Fruit fly (Drosophila melanogaster) whole organism, embryonic: ENCODE data around the gene CG33111.

ENCODE experiments used
- Antp ChIP-seq: fragments of 200-800 bp; sonication (Bioruptor generic); optimal IDR thresholded peaks from 3 replicates; lab custom pipeline; 2016; ENCODE audit warnings: missing biosample characterization, missing genetic modification characterization
- Atf3 ChIP-seq: fragments of 200-800 bp; sonication (Bioruptor generic); optimal IDR thresholded peaks from 3 replicates; lab custom pipeline; 2016; ENCODE audit warnings: missing biosample characterization, missing genetic modification characterization
- Awh ChIP-seq: fragments of 200-800 bp; sonication (Bioruptor generic); IDR thresholded peaks from 2 replicates; pipeline ENCODE4, ENCODE4 v1.3.6; 2022; ENCODE audit warnings: missing biosample characterization, missing genetic modification characterization
- CG10147 ChIP-seq: fragments of 200-800 bp; sonication (Bioruptor generic); optimal IDR thresholded peaks from 2 replicates; lab custom pipeline; 2019; ENCODE audit warnings: missing biosample characterization, mild to moderate bottlenecking, missing genetic modification characterization, moderate library complexity
- CG1024 ChIP-seq: fragments of 200-800 bp; sonication (Bioruptor generic); IDR thresholded peaks from 2 replicates; pipeline ENCODE4 v1.3.6; 2022; ENCODE audit warnings: missing biosample characterization, missing genetic modification characterization
- CG11247 ChIP-seq: fragments of 200-800 bp; sonication (Bioruptor generic); IDR thresholded peaks from 2 replicates; pipeline ENCODE4 v1.3.6; 2022; ENCODE audit warnings: missing biosample characterization, missing genetic modification characterization
- CG15269 ChIP-seq: fragments of 200-800 bp; sonication (Bioruptor generic); optimal IDR thresholded peaks from 2 replicates; lab custom pipeline; 2018; ENCODE audit warnings: missing biosample characterization, mild to moderate bottlenecking, missing genetic modification characterization, moderate library complexity
- CG1602 ChIP-seq: fragments of 200-800 bp; sonication (Bioruptor generic); optimal IDR thresholded peaks from 3 replicates; lab custom pipeline; 2016; ENCODE audit warnings: missing biosample characterization, missing genetic modification characterization
- CG17829 ChIP-seq: fragments of 200-800 bp; optimal IDR thresholded peaks from 2 replicates; lab custom pipeline; 2019; ENCODE audit warnings: missing biosample characterization, mild to moderate bottlenecking, missing genetic modification characterization, moderate library complexity
- CG30403 ChIP-seq: fragments of 200-800 bp; sonication (Bioruptor generic); optimal IDR thresholded peaks from 3 replicates; lab custom pipeline; 2016; ENCODE audit warnings: missing biosample characterization, missing genetic modification characterization
- CG31365 ChIP-seq: fragments of 200-800 bp; sonication (Bioruptor generic); optimal IDR thresholded peaks from 2 replicates; lab custom pipeline; 2018; ENCODE audit warnings: missing biosample characterization, mild to moderate bottlenecking, missing genetic modification characterization
- CG3726 ChIP-seq: fragments of 200-800 bp; sonication (Bioruptor generic); IDR thresholded peaks from 3 replicates; pipeline ENCODE4, ENCODE4 v1.3.6; 2022; ENCODE audit warnings: missing biosample characterization, missing genetic modification characterization
- CG4404 ChIP-seq: fragments of 200-800 bp; sonication (Bioruptor generic); IDR thresholded peaks from 2 replicates; pipeline ENCODE4 v1.3.6; 2022; ENCODE audit warnings: missing biosample characterization, missing genetic modification characterization
- CG4854 ChIP-seq: fragments of 200-800 bp; sonication (Bioruptor generic); optimal IDR thresholded peaks from 2 replicates; lab custom pipeline; 2016; ENCODE audit warnings: missing biosample characterization, missing genetic modification characterization, inconsistent platforms
- CG7839 ChIP-seq: fragments of 200-800 bp; sonication (Bioruptor generic); optimal IDR thresholded peaks from 3 replicates; lab custom pipeline; 2018; ENCODE audit warnings: missing biosample characterization, mild to moderate bottlenecking, missing genetic modification characterization, moderate library complexity
- CG7963 ChIP-seq: fragments of 200-800 bp; sonication (Bioruptor generic); IDR thresholded peaks from 3 replicates; pipeline ENCODE4 v1.3.6; 2022; ENCODE audit warnings: missing biosample characterization, missing genetic modification characterization; ENCODE audit not compliant: partially characterized antibody
- CTCF ChIP-seq: fragments of 200-800 bp; sonication (Bioruptor generic); optimal IDR thresholded peaks from 2 replicates; lab custom pipeline; 2017; ENCODE audit warnings: missing biosample characterization, mild to moderate bottlenecking, missing genetic modification characterization, moderate library complexity
- Ets97D ChIP-seq: fragments of 200-800 bp; sonication (Bioruptor generic); optimal IDR thresholded peaks from 3 replicates; lab custom pipeline; 2016; ENCODE audit warnings: missing biosample characterization, missing genetic modification characterization
- Fer2 ChIP-seq: fragments of 200-800 bp; sonication (Bioruptor generic); optimal IDR thresholded peaks from 2 replicates; lab custom pipeline; 2018; ENCODE audit warnings: missing biosample characterization, mild to moderate bottlenecking, missing genetic modification characterization, moderate library complexity
- HmgD ChIP-seq: fragments of 200-800 bp; sonication (Bioruptor generic); optimal IDR thresholded peaks from 3 replicates; lab custom pipeline; 2016; ENCODE audit warnings: missing biosample characterization, missing genetic modification characterization
- Hr3 ChIP-seq: fragments of 200-800 bp; sonication (Bioruptor generic); optimal IDR thresholded peaks from 3 replicates; lab custom pipeline; 2016; ENCODE audit warnings: missing biosample characterization, missing genetic modification characterization
- Hr51 ChIP-seq, 2 experiments: fragments of 200-800 bp; sonication (Bioruptor generic); optimal IDR thresholded peaks; 2 replicates in 1 of 2; 3 replicates in 1 of 2; lab custom pipeline; 2016 to 2018; ENCODE audit warnings: missing biosample characterization in 2 of 2, missing genetic modification characterization in 2 of 2, mild to moderate bottlenecking in 1 of 2, moderate library complexity in 1 of 2
- MESR4 ChIP-seq: fragments of 200-800 bp; sonication (Bioruptor generic); optimal IDR thresholded peaks from 2 replicates; lab custom pipeline; 2018; ENCODE audit warnings: missing biosample characterization, mild to moderate bottlenecking, missing genetic modification characterization, moderate library complexity
- NK7.1 ChIP-seq: fragments of 200-800 bp; sonication (Bioruptor generic); optimal IDR thresholded peaks from 3 replicates; lab custom pipeline; 2016; ENCODE audit warnings: missing biosample characterization, missing genetic modification characterization
- Rfx ChIP-seq: fragments of 200-800 bp; sonication (Bioruptor generic); IDR thresholded peaks from 2 replicates; pipeline ENCODE4 v1.3.6; 2022; ENCODE audit warnings: missing biosample characterization, missing genetic modification characterization
- Sry-β ChIP-seq: fragments of 200-800 bp; sonication (Bioruptor generic); optimal IDR thresholded peaks from 2 replicates; lab custom pipeline; 2018; ENCODE audit warnings: missing biosample characterization, mild to moderate bottlenecking, missing genetic modification characterization, moderate library complexity
- Sry-δ ChIP-seq: fragments of 200-800 bp; sonication (Bioruptor generic); optimal IDR thresholded peaks from 2 replicates; lab custom pipeline; 2016; ENCODE audit warnings: missing biosample characterization, missing genetic modification characterization
- ara ChIP-seq: fragments of 200-800 bp; sonication (Bioruptor generic); IDR thresholded peaks from 2 replicates; pipeline ENCODE4 v1.3.6; 2022; ENCODE audit warnings: missing biosample characterization, missing genetic modification characterization
- az2 ChIP-seq: fragments of 200-800 bp; sonication (Bioruptor generic); optimal IDR thresholded peaks from 3 replicates; lab custom pipeline; 2016; ENCODE audit warnings: missing biosample characterization, missing genetic modification characterization
- danr ChIP-seq: fragments of 200-800 bp; sonication (Bioruptor generic); IDR thresholded peaks from 2 replicates; pipeline ENCODE4 v1.3.6; 2022; ENCODE audit warnings: missing biosample characterization, missing genetic modification characterization
- en ChIP-seq: fragments of 200-800 bp; sonication (Bioruptor generic); optimal IDR thresholded peaks from 2 replicates; lab custom pipeline; 2016; ENCODE audit warnings: missing biosample characterization, missing genetic modification characterization
- gce ChIP-seq: fragments of 200-800 bp; sonication (Bioruptor generic); IDR thresholded peaks from 3 replicates; pipeline ENCODE4 v1.3.6; 2022; ENCODE audit warnings: missing biosample characterization, missing genetic modification characterization
- gem ChIP-seq: fragments of 200-800 bp; sonication (Bioruptor generic); optimal IDR thresholded peaks from 2 replicates; lab custom pipeline; 2019; ENCODE audit warnings: missing biosample characterization, mild to moderate bottlenecking, missing genetic modification characterization, moderate library complexity
- gfzf ChIP-seq: fragments of 200-800 bp; sonication (Bioruptor generic); optimal IDR thresholded peaks from 2 replicates; lab custom pipeline; 2016; ENCODE audit warnings: missing biosample characterization, mild to moderate bottlenecking, missing genetic modification characterization, moderate library complexity
- grau ChIP-seq: fragments of 200-800 bp; optimal IDR thresholded peaks from 3 replicates; lab custom pipeline; 2019; ENCODE audit warnings: missing biosample characterization, mild to moderate bottlenecking, missing genetic modification characterization, moderate library complexity
- gt ChIP-seq: fragments of 200-800 bp; sonication (Bioruptor generic); IDR thresholded peaks from 2 replicates; pipeline ENCODE4 v1.3.6; 2022; ENCODE audit warnings: missing biosample characterization, missing genetic modification characterization
- hkb ChIP-seq, 2 experiments: fragments of 200-800 bp in 1 of 2; fragments of >200 bp in 1 of 2; sonication (Bioruptor generic) in 1 of 2; IDR thresholded peaks in 1 of 2; optimal IDR thresholded peaks in 1 of 2; 2 replicates each; pipeline versions ENCODE4 v1.3.6 to Lab custom; 2017 to 2022; ENCODE audit warnings: missing biosample characterization in 1 of 2, missing genetic modification characterization in 1 of 2
- kay ChIP-seq: fragments of 200-800 bp; sonication (Bioruptor generic); optimal IDR thresholded peaks from 2 replicates; lab custom pipeline; 2016; ENCODE audit warnings: missing biosample characterization, missing genetic modification characterization
- kni ChIP-seq: fragments of 200-800 bp; sonication (Bioruptor generic); optimal IDR thresholded peaks from 3 replicates; lab custom pipeline; 2017; ENCODE audit warnings: mild to moderate bottlenecking, missing biosample characterization, missing genetic modification reagents, missing genetic modification characterization
- lilli ChIP-seq: fragments of 200-800 bp; sonication (Bioruptor generic); optimal IDR thresholded peaks from 3 replicates; lab custom pipeline; 2016; ENCODE audit warnings: missing biosample characterization, missing genetic modification characterization
- lov ChIP-seq, 2 experiments: fragments of 200-800 bp in 1 of 2; fragments of >200 bp in 1 of 2; sonication (Bioruptor generic) in 1 of 2; IDR thresholded peaks in 1 of 2; optimal IDR thresholded peaks in 1 of 2; 2 replicates in 1 of 2; 3 replicates in 1 of 2; pipeline versions ENCODE4 v1.3.6 to Lab custom; 2017 to 2022; ENCODE audit warnings: missing biosample characterization in 1 of 2, missing genetic modification characterization in 1 of 2
- mirr ChIP-seq: fragments of 200-800 bp; sonication (Bioruptor generic); optimal IDR thresholded peaks from 3 replicates; lab custom pipeline; 2018; ENCODE audit warnings: missing biosample characterization, mild to moderate bottlenecking, missing genetic modification characterization
- mld ChIP-seq: fragments of 200-800 bp; sonication (Bioruptor generic); IDR thresholded peaks from 3 replicates; pipeline ENCODE4 v1.3.6; 2022; ENCODE audit warnings: missing biosample characterization, missing genetic modification characterization; ENCODE audit not compliant: partially characterized antibody
- schlank ChIP-seq: fragments of 200-800 bp; sonication (Bioruptor generic); optimal IDR thresholded peaks from 2 replicates; lab custom pipeline; 2018; ENCODE audit warnings: missing biosample characterization, mild to moderate bottlenecking, missing genetic modification characterization
- sens ChIP-seq: fragments of 200-800 bp; sonication (Bioruptor generic); peaks from one replicate; lab custom pipeline; 2016; ENCODE audit warnings: missing biosample characterization, missing genetic modification characterization
- sim ChIP-seq: fragments of 200-800 bp; sonication (Bioruptor generic); IDR thresholded peaks from 2 replicates; pipeline ENCODE4 v1.3.6; 2022; ENCODE audit warnings: missing biosample characterization, missing genetic modification characterization
- tap ChIP-seq: fragments of 200-800 bp; optimal IDR thresholded peaks from 3 replicates; lab custom pipeline; 2019; ENCODE audit warnings: missing biosample characterization, mild to moderate bottlenecking, missing genetic modification characterization, moderate library complexity
- tna ChIP-seq: fragments of 200-800 bp; sonication (Bioruptor generic); IDR thresholded peaks from 2 replicates; pipeline ENCODE4 v1.3.6; 2022; ENCODE audit warnings: missing biosample characterization, missing genetic modification characterization; ENCODE audit not compliant: partially characterized antibody
- trh ChIP-seq: fragments of 200-800 bp; sonication (Bioruptor generic); optimal IDR thresholded peaks from 2 replicates; lab custom pipeline; 2016; ENCODE audit warnings: missing biosample characterization, missing genetic modification characterization
- tx ChIP-seq: fragments of 200-800 bp; sonication (Bioruptor generic); optimal IDR thresholded peaks from 2 replicates; lab custom pipeline; 2016; ENCODE audit warnings: missing biosample characterization, missing genetic modification characterization

Gene CG33111

dm6 chr3R:23767417-23767853 is 51.6 kb downstream of the CG33111 start, which contains the start of the genes CG10214 and CG10375 (continued):
- TF ChIP-seq Atf3 (GFP tag; lab: Kevin White, UChicago): peak; percentile 48
- TF ChIP-seq lov (optimal IDR thresholded peaks at IDR 0.05; lab: Kevin White, UChicago): no peak
- peak; percentile 74; the same call in 1 of the 3 replicates for TF ChIP-seq lov (GFP tag; IDR thresholded peaks at IDR 0.05; lab: Robert Waterston, UW)
- TF ChIP-seq en (GFP tag; lab: Kevin White, UChicago): peak; percentile 35
- TF ChIP-seq Fer2 (tag; lab: Kevin White, UChicago): peak; percentile 32
- TF ChIP-seq trh (GFP tag; lab: Kevin White, UChicago): peak; percentile 41
- 0 out of 3 replicates have a peak, but pooled peaks have one; percentile 37 for TF ChIP-seq mld (GFP tag; lab: Robert Waterston, UW)
- no peak for TF ChIP-seq Sry-β
- peak; percentile 94 for TF ChIP-seq gfzf
- TF ChIP-seq NK7.1 (GFP tag; lab: Kevin White, UChicago): peak; percentile 66
- no peak for TF ChIP-seq CG31365 (tag; lab: Kevin White, UChicago)
- TF ChIP-seq CG30403 (GFP tag; lab: Kevin White, UChicago): peak; percentile 84
- TF ChIP-seq schlank (tag; lab: Kevin White, UChicago): peak; percentile 30
- peak; percentile 81 for TF ChIP-seq tx (GFP tag; lab: Kevin White, UChicago)
- TF ChIP-seq ara: peak; percentile 10; the same call in 1 of the 2 replicates
- peak; percentile 41 for TF ChIP-seq CTCF (GFP tag; lab: Kevin White, UChicago)
- peak; percentile 67 for TF ChIP-seq CG4854 (GFP tag; lab: Kevin White, UChicago)
- 0 out of 2 replicates have a peak, but pooled peaks have one; percentile 23 for TF ChIP-seq danr (GFP tag; lab: Robert Waterston, UW)
- TF ChIP-seq CG15269: peak; percentile 75
- peak; percentile 58 for TF ChIP-seq CG10147
- TF ChIP-seq MESR4 (GFP tag; lab: Kevin White, UChicago): peak; percentile 83
- peak; percentile 84 for TF ChIP-seq Antp (GFP tag; lab: Kevin White, UChicago)
- no peak; the same call in 2 of the 3 replicates for TF ChIP-seq gce (GFP tag; lab: Robert Waterston, UW)
- peak; percentile 43; the same call in 1 of the 2 replicates for TF ChIP-seq CG4404
- TF ChIP-seq kay (GFP tag; lab: Kevin White, UChicago): peak; percentile 47
- no peak for TF ChIP-seq CG3726
- TF ChIP-seq Rfx (GFP tag; lab: Robert Waterston, UW): peak; percentile 75
- 0 out of 2 replicates have a peak, but pooled peaks have one; percentile 37 for TF ChIP-seq CG11247 (GFP tag; lab: Robert Waterston, UW)
- peak; percentile 86 for TF ChIP-seq HmgD (GFP tag; lab: Kevin White, UChicago)
- TF ChIP-seq lilli: peak; percentile 90
- TF ChIP-seq gt (GFP tag; lab: Robert Waterston, UW): no peak
- TF ChIP-seq sens (GFP tag; lab: Kevin White, UChicago): peak; percentile 94
- no peak for TF ChIP-seq tna (GFP tag; lab: Robert Waterston, UW)
- TF ChIP-seq hkb (optimal IDR thresholded peaks at IDR 0.05; lab: Kevin White, UChicago): peak; percentile 49
- TF ChIP-seq hkb (GFP tag; IDR thresholded peaks at IDR 0.05; lab: Robert Waterston, UW): peak; percentile 68
- TF ChIP-seq Hr3 (GFP tag; lab: Kevin White, UChicago): peak; percentile 68
- peak in 1 of 2 experiments; percentile 68 for TF ChIP-seq Hr51 (GFP tag; optimal IDR thresholded peaks at IDR 0.05; lab: Kevin White, UChicago)
- TF ChIP-seq sim (GFP tag; lab: Robert Waterston, UW): no peak
- TF ChIP-seq CG7839 (tag; lab: Kevin White, UChicago): peak; percentile 71
- no peak for TF ChIP-seq CG1024 (GFP tag; lab: Robert Waterston, UW)
- TF ChIP-seq az2 (GFP tag; lab: Kevin White, UChicago): peak; percentile 70
- peak; percentile 23 for TF ChIP-seq kni (GFP tag; lab: Kevin White, UChicago)
- TF ChIP-seq gem (tag; lab: Kevin White, UChicago): peak; percentile 78
- peak; percentile 87 for TF ChIP-seq Ets97D (GFP tag; lab: Kevin White, UChicago)
- TF ChIP-seq Awh: peak; percentile 18; the same call in 1 of the 2 replicates
- peak; percentile 74 for TF ChIP-seq grau (tag; lab: Kevin White, UChicago)
- peak; percentile 72 for TF ChIP-seq CG1602 (GFP tag; lab: Kevin White, UChicago)
- peak; percentile 78 for TF ChIP-seq Sry-δ (GFP tag; lab: Kevin White, UChicago)
- peak; percentile 81 for TF ChIP-seq CG17829 (tag; lab: Kevin White, UChicago)
- peak; percentile 57 for TF ChIP-seq mirr
- TF ChIP-seq tap (tag; lab: Kevin White, UChicago): peak; percentile 58
- no peak for TF ChIP-seq CG7963 (GFP tag; lab: Robert Waterston, UW)
